Fruit fly (Drosophila melanogaster) whole organism, prepupa: Measurements from ENCODE around the gene cpo.
A peak's percentile ranks its signal among the peaks of the same experiment; 100 is the strongest.

Experiments
- Blimp-1 ChIP-seq: fragments of 200-800 bp; sonication (Bioruptor generic); optimal IDR thresholded peaks from 3 replicates; lab custom pipeline; 2017; ENCODE audit warnings: missing biosample characterization, missing genetic modification characterization, mild to moderate bottlenecking, moderate library complexity, missing genetic modification reagents
- CG10631 ChIP-seq: fragments of 200-800 bp; sonication (Bioruptor generic); optimal IDR thresholded peaks from 2 replicates; lab custom pipeline; 2016; ENCODE audit warnings: missing biosample characterization, missing genetic modification characterization
- CG10669 ChIP-seq: fragments of 200-800 bp; sonication (Bioruptor generic); optimal IDR thresholded peaks from 3 replicates; lab custom pipeline; 2018; ENCODE audit warnings: missing biosample characterization, mild to moderate bottlenecking, missing genetic modification characterization, moderate library complexity
- CG11294 ChIP-seq: fragments of 200-800 bp; sonication (Bioruptor generic); IDR thresholded peaks from 2 replicates; pipeline ENCODE4 v1.3.6; 2022; ENCODE audit warnings: missing biosample characterization, missing genetic modification characterization
- CG11762 ChIP-seq: fragments of 200-800 bp; sonication (Bioruptor generic); optimal IDR thresholded peaks from 3 replicates; lab custom pipeline; 2016; ENCODE audit warnings: missing biosample characterization, missing genetic modification characterization; ENCODE audit not compliant: insufficient read depth
- CG11902 ChIP-seq: fragments of 200-800 bp; sonication (Bioruptor generic); optimal IDR thresholded peaks from 3 replicates; lab custom pipeline; 2016; ENCODE audit warnings: missing biosample characterization, missing genetic modification characterization
- CG15336 ChIP-seq: fragments of 200-800 bp; sonication (Bioruptor generic); IDR thresholded peaks from 2 replicates; pipeline ENCODE4 v1.3.6; 2022; ENCODE audit warnings: missing biosample characterization, missing genetic modification characterization
- CG1621 ChIP-seq: fragments of 200-800 bp; sonication (Bioruptor generic); optimal IDR thresholded peaks from 3 replicates; lab custom pipeline; 2018; ENCODE audit warnings: missing biosample characterization, mild to moderate bottlenecking, missing genetic modification characterization
- CG16779 ChIP-seq: fragments of 200-800 bp; sonication (Bioruptor generic); optimal IDR thresholded peaks from 3 replicates; lab custom pipeline; 2017; ENCODE audit warnings: missing biosample characterization, mild to moderate bottlenecking, missing genetic modification characterization
- CG34406 ChIP-seq: fragments of 200-800 bp; sonication (Bioruptor generic); optimal IDR thresholded peaks from 3 replicates; lab custom pipeline; 2016; ENCODE audit warnings: missing biosample characterization, missing genetic modification characterization
- CG3919 ChIP-seq: fragments of 200-800 bp; sonication (Bioruptor generic); optimal IDR thresholded peaks from 3 replicates; lab custom pipeline; 2016; ENCODE audit warnings: missing biosample characterization, missing genetic modification characterization
- CG6163 ChIP-seq: fragments of 200-800 bp; sonication (Bioruptor generic); IDR thresholded peaks from 3 replicates; pipeline ENCODE4 v1.3.6; 2022; ENCODE audit warnings: missing biosample characterization, missing genetic modification characterization
- CG6808 ChIP-seq: fragments of 200-800 bp; sonication (Bioruptor generic); optimal IDR thresholded peaks from 3 replicates; lab custom pipeline; 2017; ENCODE audit warnings: missing biosample characterization, missing genetic modification characterization, mild to moderate bottlenecking, moderate library complexity, missing genetic modification reagents
- CG6854 ChIP-seq: fragments of 200-800 bp; sonication (Bioruptor generic); optimal IDR thresholded peaks from 2 replicates; lab custom pipeline; 2017; ENCODE audit warnings: missing biosample characterization, mild to moderate bottlenecking, missing genetic modification characterization
- CG7368 ChIP-seq: fragments of 200-800 bp; sonication (Bioruptor generic); optimal IDR thresholded peaks from 3 replicates; lab custom pipeline; 2016; ENCODE audit warnings: missing biosample characterization, missing genetic modification characterization
- CG8319 ChIP-seq: fragments of 200-800 bp; sonication (Bioruptor generic); optimal IDR thresholded peaks from 3 replicates; lab custom pipeline; 2016; ENCODE audit warnings: missing biosample characterization, missing genetic modification characterization
- CG8632 ChIP-seq: fragments of 200-800 bp; sonication (Bioruptor generic); optimal IDR thresholded peaks from 3 replicates; lab custom pipeline; 2016; ENCODE audit warnings: missing biosample characterization, missing genetic modification characterization
- CG9139 ChIP-seq: fragments of 200-800 bp; sonication (Bioruptor generic); optimal IDR thresholded peaks from 3 replicates; lab custom pipeline; 2017; ENCODE audit warnings: missing biosample characterization, mild to moderate bottlenecking, missing genetic modification characterization
- Eip75B ChIP-seq: fragments of 200-800 bp; sonication (Bioruptor generic); optimal IDR thresholded peaks from 3 replicates; lab custom pipeline; 2016; ENCODE audit warnings: missing biosample characterization, missing genetic modification characterization
- Eip78C ChIP-seq: fragments of 200-800 bp; sonication (Bioruptor generic); peaks from one replicate; lab custom pipeline; 2016; ENCODE audit warnings: missing biosample characterization, missing genetic modification characterization
- Eip93F ChIP-seq: fragments of 200-800 bp; sonication (Bioruptor generic); optimal IDR thresholded peaks from 2 replicates; lab custom pipeline; 2016; ENCODE audit warnings: missing biosample characterization, mild to moderate bottlenecking, missing genetic modification characterization
- Ets21C ChIP-seq: fragments of 200-800 bp; sonication (Bioruptor generic); optimal IDR thresholded peaks from 3 replicates; lab custom pipeline; 2016; ENCODE audit warnings: missing biosample characterization, missing genetic modification characterization
- Ets96B ChIP-seq: fragments of 200-800 bp; optimal IDR thresholded peaks from 2 replicates; lab custom pipeline; 2019; ENCODE audit warnings: missing biosample characterization, mild to moderate bottlenecking, missing genetic modification characterization, moderate library complexity
- Gug ChIP-seq: fragments of 200-800 bp; sonication (Bioruptor generic); IDR thresholded peaks from 2 replicates; pipeline ENCODE4 v1.3.6; 2022; ENCODE audit warnings: missing biosample characterization, missing genetic modification characterization
- Hr39 ChIP-seq: fragments of 200-800 bp; sonication (Bioruptor generic); optimal IDR thresholded peaks from 2 replicates; lab custom pipeline; 2016; ENCODE audit warnings: missing biosample characterization, missing genetic modification characterization
- Hr4 ChIP-seq: fragments of 200-800 bp; sonication (Bioruptor generic); optimal IDR thresholded peaks from 3 replicates; lab custom pipeline; 2016; ENCODE audit warnings: missing biosample characterization, missing genetic modification characterization
- Lpt ChIP-seq: fragments of 200-800 bp; sonication (Bioruptor generic); optimal IDR thresholded peaks from 3 replicates; lab custom pipeline; 2016; ENCODE audit warnings: missing biosample characterization, missing genetic modification characterization
- Met ChIP-seq: fragments of 200-800 bp; sonication (Bioruptor generic); optimal IDR thresholded peaks from 3 replicates; lab custom pipeline; 2016; ENCODE audit warnings: missing biosample characterization, missing genetic modification characterization
- OdsH ChIP-seq: fragments of 200-800 bp; sonication (Bioruptor generic); optimal IDR thresholded peaks from 3 replicates; lab custom pipeline; 2016; ENCODE audit warnings: missing biosample characterization, missing genetic modification characterization
- Smox ChIP-seq: fragments of 200-800 bp; sonication (Bioruptor generic); optimal IDR thresholded peaks from 3 replicates; lab custom pipeline; 2016; ENCODE audit warnings: missing biosample characterization, missing genetic modification characterization
- Sox14 ChIP-seq: fragments of 200-800 bp; sonication (Bioruptor generic); optimal IDR thresholded peaks from 3 replicates; lab custom pipeline; 2016; ENCODE audit warnings: missing biosample characterization, missing genetic modification characterization
- Sox15 ChIP-seq: fragments of 200-800 bp; sonication (Bioruptor generic); optimal IDR thresholded peaks from 3 replicates; lab custom pipeline; 2016; ENCODE audit warnings: missing biosample characterization, missing genetic modification characterization
- achi ChIP-seq: fragments of 200-800 bp; sonication (Bioruptor generic); optimal IDR thresholded peaks from 3 replicates; lab custom pipeline; 2016; ENCODE audit warnings: missing biosample characterization, missing genetic modification characterization
- acj6 ChIP-seq: fragments of 200-800 bp; sonication (Bioruptor generic); optimal IDR thresholded peaks from 3 replicates; lab custom pipeline; 2016; ENCODE audit warnings: missing biosample characterization, missing genetic modification characterization
- cyc ChIP-seq: fragments of 200-800 bp; sonication (Bioruptor generic); optimal IDR thresholded peaks from 3 replicates; lab custom pipeline; 2016; ENCODE audit warnings: missing biosample characterization, missing genetic modification characterization
- dac ChIP-seq: fragments of 200-800 bp; sonication (Bioruptor generic); optimal IDR thresholded peaks from 2 replicates; lab custom pipeline; 2017; ENCODE audit warnings: missing biosample characterization, mild to moderate bottlenecking, missing genetic modification characterization
- dsx ChIP-seq: fragments of 200-800 bp; optimal IDR thresholded peaks from 3 replicates; lab custom pipeline; 2019; ENCODE audit warnings: missing biosample characterization, mild to moderate bottlenecking, missing genetic modification characterization, moderate library complexity; ENCODE audit not compliant: poor library complexity, severe bottlenecking
- esn ChIP-seq: fragments of 200-800 bp; sonication (Bioruptor generic); optimal IDR thresholded peaks from 2 replicates; lab custom pipeline; 2016; ENCODE audit warnings: missing biosample characterization, mild to moderate bottlenecking, missing genetic modification characterization, moderate library complexity
- fd59A ChIP-seq: fragments of 200-800 bp; sonication (Bioruptor generic); optimal IDR thresholded peaks from 2 replicates; lab custom pipeline; 2017; ENCODE audit warnings: missing biosample characterization, mild to moderate bottlenecking, missing genetic modification characterization, missing genetic modification reagents
- lz ChIP-seq: fragments of 200-800 bp; sonication (Bioruptor generic); optimal IDR thresholded peaks from 3 replicates; lab custom pipeline; 2016; ENCODE audit warnings: missing biosample characterization, missing genetic modification characterization
- salr ChIP-seq, 2 experiments: fragments of 200-800 bp; sonication (Bioruptor generic); optimal IDR thresholded peaks; 3 replicates each; lab custom pipeline; 2016 to 2018; ENCODE audit warnings: missing biosample characterization in 2 of 2, missing genetic modification characterization in 2 of 2, mild to moderate bottlenecking in 1 of 2
- spab ChIP-seq: fragments of 200-800 bp; sonication (Bioruptor generic); optimal IDR thresholded peaks from 2 replicates; lab custom pipeline; 2017; ENCODE audit warnings: missing biosample characterization, mild to moderate bottlenecking, missing genetic modification characterization, missing genetic modification reagents
- ss ChIP-seq, 2 experiments: fragments of 200-800 bp; sonication (Bioruptor generic); optimal IDR thresholded peaks; 2 replicates in 1 of 2; 3 replicates in 1 of 2; lab custom pipeline; 2017 to 2018; ENCODE audit warnings: mild to moderate bottlenecking in 2 of 2, missing biosample characterization in 2 of 2, missing genetic modification characterization in 2 of 2, moderate library complexity in 1 of 2
- svp ChIP-seq: fragments of 200-800 bp; sonication (Bioruptor generic); peaks from one replicate; lab custom pipeline; 2016; ENCODE audit warnings: missing biosample characterization, missing genetic modification characterization
- topi ChIP-seq: fragments of 200-800 bp; sonication (Bioruptor generic); optimal IDR thresholded peaks from 3 replicates; lab custom pipeline; 2016; ENCODE audit warnings: missing biosample characterization, missing genetic modification characterization
- vri ChIP-seq: fragments of 200-800 bp; sonication (Bioruptor generic); optimal IDR thresholded peaks from 3 replicates; lab custom pipeline; 2016; ENCODE audit warnings: missing biosample characterization, mild to moderate bottlenecking, missing genetic modification characterization

The cpo gene

dm6 chr3R:17934752-17935151 is 15.1 kb downstream of the cpo start (continued):
- TF ChIP-seq Lpt (GFP tag; lab: Kevin White, UChicago) (no peak), acj6 (GFP tag; lab: Kevin White, UChicago) (no peak), CG8319 (no peak), topi (no peak), fd59A (GFP tag; lab: Kevin White, UChicago) (no peak), CG34406 (GFP tag; lab: Kevin White, UChicago) (no peak), Hr4 (GFP tag; lab: Kevin White, UChicago) (peak; percentile 16), Ets96B (tag; lab: Kevin White, UChicago) (peak; percentile 3), CG6854 (GFP tag; lab: Kevin White, UChicago) (no peak), Eip75B (no peak), lz (GFP tag; lab: Kevin White, UChicago) (no peak), CG1621 (tag; lab: Kevin White, UChicago) (no peak), CG6808 (no peak), ss (GFP tag; optimal IDR thresholded peaks at IDR 0.05; lab: Kevin White, UChicago) (no peak), Met (GFP tag; lab: Kevin White, UChicago) (no peak), Hr39 (GFP tag; lab: Kevin White, UChicago) (no peak), Eip78C (GFP tag; lab: Kevin White, UChicago) (peak; percentile 35), Gug (GFP tag; lab: Robert Waterston, UW) (no peak), CG10631 (GFP tag; lab: Kevin White, UChicago) (peak; percentile 23), esn (GFP tag; lab: Kevin White, UChicago) (no peak), dac (GFP tag; lab: Kevin White, UChicago) (no peak), CG11902 (GFP tag; lab: Kevin White, UChicago) (no peak), CG15336 (GFP tag; lab: Robert Waterston, UW) (peak; percentile 48; the same call in 1 of the 2 replicates), CG7368 (GFP tag; lab: Kevin White, UChicago) (no peak), CG16779 (no peak), Sox14 (GFP tag; lab: Kevin White, UChicago) (no peak), cyc (GFP tag; lab: Kevin White, UChicago) (no peak), achi (no peak), CG9139 (no peak), CG8632 (GFP tag; lab: Kevin White, UChicago) (no peak), CG10669 (GFP tag; lab: Kevin White, UChicago) (peak; percentile 21)

dm6 chr3R:17938713-17939112 is 19.1 kb downstream of the cpo start:
- TF ChIP-seq Smox (GFP tag; lab: Kevin White, UChicago) = no peak
- TF ChIP-seq CG11294 (GFP tag; lab: Robert Waterston, UW) = no peak
- no peak for TF ChIP-seq CG1621 (tag; lab: Kevin White, UChicago)
- TF ChIP-seq Blimp-1 (GFP tag; lab: Kevin White, UChicago) = no peak
- no peak for TF ChIP-seq Ets21C (GFP tag; lab: Kevin White, UChicago)
- no peak for TF ChIP-seq CG3919 (GFP tag; lab: Kevin White, UChicago)
- TF ChIP-seq Lpt (GFP tag; lab: Kevin White, UChicago) = no peak
- no peak for TF ChIP-seq CG34406 (GFP tag; lab: Kevin White, UChicago)
- TF ChIP-seq Ets96B (tag; lab: Kevin White, UChicago) = no peak
- no peak for TF ChIP-seq OdsH
- TF ChIP-seq Eip93F (GFP tag; lab: Kevin White, UChicago) = no peak
- no peak for TF ChIP-seq Sox14 (GFP tag; lab: Kevin White, UChicago)
- TF ChIP-seq CG6163 (GFP tag; lab: Robert Waterston, UW) = no peak

dm6 chr3R:17941086-17941485 is 21.5 kb downstream of the cpo start:
- TF ChIP-seq Met (GFP tag; lab: Kevin White, UChicago) = peak; percentile 38
- no peak for TF ChIP-seq vri (GFP tag; lab: Kevin White, UChicago)
- 0 out of 2 replicates have a peak, but pooled peaks have one; percentile 20 for TF ChIP-seq CG11294 (GFP tag; lab: Robert Waterston, UW)
- TF ChIP-seq acj6 (GFP tag; lab: Kevin White, UChicago) = peak; percentile 65
- TF ChIP-seq ss (GFP tag; optimal IDR thresholded peaks at IDR 0.05; lab: Kevin White, UChicago) = peak in 1 of 2 experiments; percentile 10
- TF ChIP-seq OdsH = peak; percentile 59
- no peak for TF ChIP-seq Sox15 (GFP tag; lab: Kevin White, UChicago)
- peak; percentile 77 for TF ChIP-seq dsx (GFP tag; lab: Kevin White, UChicago)
- peak; percentile 6 for TF ChIP-seq spab (GFP tag; lab: Kevin White, UChicago)
- peak; percentile 27 for TF ChIP-seq CG6808
- peak; percentile 64 for TF ChIP-seq Hr4 (GFP tag; lab: Kevin White, UChicago)
- TF ChIP-seq Sox14 (GFP tag; lab: Kevin White, UChicago) = peak; percentile 63
- TF ChIP-seq dac (GFP tag; lab: Kevin White, UChicago) = peak; percentile 6
- TF ChIP-seq CG11762 (GFP tag; lab: Kevin White, UChicago) = no peak
- TF ChIP-seq achi = peak; percentile 66
- no peak for TF ChIP-seq svp (GFP tag; lab: Kevin White, UChicago)
- TF ChIP-seq esn (GFP tag; lab: Kevin White, UChicago) = no peak
- TF ChIP-seq CG10669 (GFP tag; lab: Kevin White, UChicago) = peak; percentile 30
- TF ChIP-seq CG1621 (tag; lab: Kevin White, UChicago) = peak; percentile 1
- TF ChIP-seq cyc (GFP tag; lab: Kevin White, UChicago) = peak; percentile 20
- peak in 1 of 2 experiments; percentile 49 for TF ChIP-seq salr (GFP tag; optimal IDR thresholded peaks at IDR 0.05; lab: Kevin White, UChicago)
- no peak for TF ChIP-seq Ets21C (GFP tag; lab: Kevin White, UChicago)
